ENCODE assay signal across 4 fruit fly cellular contexts in genomic region chr2L:5982334-5982987, dm6.
TF ChIP-seq lines count a peak whose summit lies in the region.

No protein-coding gene starts in this region.

TF ChIP-seq in whole organism, adult, 20 proteins besides CTCF, POLR2A, EP300 and RAD21 (continued from another document):
- TF ChIP-seq bab1 (GFP tag; optimal IDR thresholded peaks at IDR 0.05; lab: Kevin White, UChicago) (peak; percentile 40), CG1620 (GFP tag; optimal IDR thresholded peaks at IDR 0.05; lab: Kevin White, UChicago) (peak; percentile 87), CG12768 (GFP tag; optimal IDR thresholded peaks at IDR 0.05; lab: Kevin White, UChicago) (no peak)

TF ChIP-seq in whole organism, embryonic, 481 proteins besides CTCF, POLR2A, EP300 and RAD21 (continued from another document and continues in another):
- TF ChIP-seq CG14860 (GFP tag; IDR thresholded peaks at IDR 0.05; lab: Robert Waterston, UW; ENCODE audit: partially characterized antibody): no peak
- TF ChIP-seq CG12744 (GFP tag; optimal IDR thresholded peaks at IDR 0.05; lab: Kevin White, UChicago): peak; percentile 20
- peak; percentile 0 for TF ChIP-seq CG12219 (GFP tag; optimal IDR thresholded peaks at IDR 0.05; lab: Kevin White, UChicago)
- TF ChIP-seq her (GFP tag; optimal IDR thresholded peaks at IDR 0.05; lab: Kevin White, UChicago): peak; percentile 41
- TF ChIP-seq CG15514 (GFP tag; optimal IDR thresholded peaks at IDR 0.05; lab: Kevin White, UChicago): peak; percentile 14
- TF ChIP-seq ewg (GFP tag; optimal IDR thresholded peaks at IDR 0.05; lab: Kevin White, UChicago): peak; percentile 40
- TF ChIP-seq D19A (tag; optimal IDR thresholded peaks at IDR 0.05; lab: Kevin White, UChicago): no peak
- peak in 1 of 2 experiments; percentile 14 for TF ChIP-seq chif (GFP tag; optimal IDR thresholded peaks at IDR 0.05; lab: Kevin White, UChicago)
- no peak for TF ChIP-seq CG17328 (GFP tag; IDR thresholded peaks at IDR 0.05; lab: Robert Waterston, UW)
- TF ChIP-seq CG34224 (GFP tag; IDR thresholded peaks at IDR 0.05; lab: Robert Waterston, UW; ENCODE audit: partially characterized antibody): no peak
- TF ChIP-seq slou (GFP tag; optimal IDR thresholded peaks at IDR 0.05; lab: Kevin White, UChicago): no peak
- no peak for TF ChIP-seq CG4854 (GFP tag; optimal IDR thresholded peaks at IDR 0.05; lab: Kevin White, UChicago)
- TF ChIP-seq CG2116 (GFP tag; optimal IDR thresholded peaks at IDR 0.05; lab: Kevin White, UChicago): no peak
- no peak for TF ChIP-seq slp2 (GFP tag; optimal IDR thresholded peaks at IDR 0.05; lab: Kevin White, UChicago)
- TF ChIP-seq pita (GFP tag; optimal IDR thresholded peaks at IDR 0.05; lab: Kevin White, UChicago): no peak
- TF ChIP-seq CG34422 (GFP tag; IDR thresholded peaks at IDR 0.05; lab: Robert Waterston, UW): no peak
- TF ChIP-seq CG6765 (GFP tag; optimal IDR thresholded peaks at IDR 0.05; lab: Kevin White, UChicago): peak; percentile 15
- TF ChIP-seq dan (GFP tag; IDR thresholded peaks at IDR 0.05; lab: Robert Waterston, UW): no peak
- no peak for TF ChIP-seq fru (optimal IDR thresholded peaks at IDR 0.05; lab: Kevin White, UChicago)
- TF ChIP-seq crol (GFP tag; IDR thresholded peaks at IDR 0.05; lab: Robert Waterston, UW): no peak
- TF ChIP-seq pb (GFP tag; optimal IDR thresholded peaks at IDR 0.05; lab: Kevin White, UChicago): peak; percentile 61
- TF ChIP-seq CG3838 (GFP tag; optimal IDR thresholded peaks at IDR 0.05; lab: Kevin White, UChicago): no peak
- TF ChIP-seq E2f2 (GFP tag; IDR thresholded peaks at IDR 0.05; lab: Robert Waterston, UW): no peak
- TF ChIP-seq ttk (GFP tag; IDR thresholded peaks at IDR 0.05; lab: Robert Waterston, UW): no peak
- TF ChIP-seq bcd (GFP tag; optimal IDR thresholded peaks at IDR 0.05; lab: Kevin White, UChicago): no peak
- TF ChIP-seq CG13424 (tag; optimal IDR thresholded peaks at IDR 0.05; lab: Kevin White, UChicago): peak; percentile 31
- TF ChIP-seq CG4617 (GFP tag; optimal IDR thresholded peaks at IDR 0.05; lab: Kevin White, UChicago; ENCODE audit: borderline replicate concordance): no peak
- TF ChIP-seq CrebB (tag; optimal IDR thresholded peaks at IDR 0.05; lab: Kevin White, UChicago): peak; percentile 20
- no peak for TF ChIP-seq vvl (GFP tag; IDR thresholded peaks at IDR 0.05; lab: Robert Waterston, UW)
- no peak for TF ChIP-seq Bgb (GFP tag; IDR thresholded peaks at IDR 0.05; lab: Robert Waterston, UW; ENCODE audit: partially characterized antibody)
- no peak for TF ChIP-seq z (GFP tag; IDR thresholded peaks at IDR 0.05; lab: Robert Waterston, UW)
- TF ChIP-seq Sry-δ (GFP tag; optimal IDR thresholded peaks at IDR 0.05; lab: Kevin White, UChicago): peak; percentile 34
- TF ChIP-seq vfl (GFP tag; optimal IDR thresholded peaks at IDR 0.05; lab: Kevin White, UChicago): no peak
- no peak for TF ChIP-seq CG13123 (GFP tag; optimal IDR thresholded peaks at IDR 0.05; lab: Kevin White, UChicago)
- no peak for TF ChIP-seq ara (GFP tag; IDR thresholded peaks at IDR 0.05; lab: Robert Waterston, UW)
- TF ChIP-seq bowl (GFP tag; IDR thresholded peaks at IDR 0.05; lab: Robert Waterston, UW): no peak
- TF ChIP-seq gcm (GFP tag; optimal IDR thresholded peaks at IDR 0.05; lab: Kevin White, UChicago): no peak
- no peak for TF ChIP-seq CG7372 (GFP tag; IDR thresholded peaks at IDR 0.05; lab: Robert Waterston, UW)
- TF ChIP-seq eve (GFP tag; optimal IDR thresholded peaks at IDR 0.05; lab: Kevin White, UChicago): no peak
- TF ChIP-seq Dll (GFP tag; IDR thresholded peaks at IDR 0.05; lab: Robert Waterston, UW; ENCODE audit: partially characterized antibody): no peak
- no peak for TF ChIP-seq CG14667 (GFP tag; IDR thresholded peaks at IDR 0.05; lab: Robert Waterston, UW)
- TF ChIP-seq CG13894 (tag; optimal IDR thresholded peaks at IDR 0.05; lab: Kevin White, UChicago): peak; percentile 68
- TF ChIP-seq CG1647 (GFP tag; optimal IDR thresholded peaks at IDR 0.05; lab: Kevin White, UChicago): no peak
- no peak for TF ChIP-seq CG8359 (GFP tag; optimal IDR thresholded peaks at IDR 0.05; lab: Kevin White, UChicago; ENCODE audit: borderline replicate concordance)

TF ChIP-seq in whole organism, prepupa, 60 proteins besides CTCF, POLR2A, EP300 and RAD21 (continued from another document):
- peak; percentile 22 for TF ChIP-seq Smox (GFP tag; optimal IDR thresholded peaks at IDR 0.05; lab: Kevin White, UChicago)
- TF ChIP-seq CG6163 (GFP tag; IDR thresholded peaks at IDR 0.05; lab: Robert Waterston, UW): no peak
- peak; percentile 34 for TF ChIP-seq cyc (GFP tag; optimal IDR thresholded peaks at IDR 0.05; lab: Kevin White, UChicago)
- peak; percentile 23 for TF ChIP-seq CG7368 (GFP tag; optimal IDR thresholded peaks at IDR 0.05; lab: Kevin White, UChicago)
- peak; percentile 2 for TF ChIP-seq Lpt (GFP tag; optimal IDR thresholded peaks at IDR 0.05; lab: Kevin White, UChicago)
- peak; percentile 4 for TF ChIP-seq CG10669 (GFP tag; optimal IDR thresholded peaks at IDR 0.05; lab: Kevin White, UChicago)
- TF ChIP-seq Sox15 (GFP tag; optimal IDR thresholded peaks at IDR 0.05; lab: Kevin White, UChicago): no peak
- TF ChIP-seq spab (GFP tag; optimal IDR thresholded peaks at IDR 0.05; lab: Kevin White, UChicago): no peak
- TF ChIP-seq CG10631 (GFP tag; optimal IDR thresholded peaks at IDR 0.05; lab: Kevin White, UChicago): no peak
- TF ChIP-seq Hr39 (GFP tag; optimal IDR thresholded peaks at IDR 0.05; lab: Kevin White, UChicago): peak; percentile 21
- peak; percentile 29 for TF ChIP-seq Ets96B (tag; optimal IDR thresholded peaks at IDR 0.05; lab: Kevin White, UChicago)
- TF ChIP-seq CG32006 (GFP tag; optimal IDR thresholded peaks at IDR 0.05; lab: Kevin White, UChicago): peak; percentile 16
- TF ChIP-seq CG6854 (GFP tag; optimal IDR thresholded peaks at IDR 0.05; lab: Kevin White, UChicago): peak; percentile 50
- peak in 1 of 2 experiments; percentile 16 for TF ChIP-seq salr (GFP tag; optimal IDR thresholded peaks at IDR 0.05; lab: Kevin White, UChicago)
- peak; percentile 35 for TF ChIP-seq topi (GFP tag; optimal IDR thresholded peaks at IDR 0.05; lab: Kevin White, UChicago)
- TF ChIP-seq CG1621 (tag; optimal IDR thresholded peaks at IDR 0.05; lab: Kevin White, UChicago): peak; percentile 88
- no peak for TF ChIP-seq Ets21C (GFP tag; optimal IDR thresholded peaks at IDR 0.05; lab: Kevin White, UChicago)
- TF ChIP-seq eg (GFP tag; IDR thresholded peaks at IDR 0.05; lab: Robert Waterston, UW): no peak
- peak; percentile 23 for TF ChIP-seq OdsH (GFP tag; optimal IDR thresholded peaks at IDR 0.05; lab: Kevin White, UChicago)
- TF ChIP-seq CG3919 (GFP tag; optimal IDR thresholded peaks at IDR 0.05; lab: Kevin White, UChicago): peak; percentile 57
- no peak for TF ChIP-seq CG6276 (GFP tag; optimal IDR thresholded peaks at IDR 0.05; lab: Kevin White, UChicago)
- TF ChIP-seq Sox14 (GFP tag; optimal IDR thresholded peaks at IDR 0.05; lab: Kevin White, UChicago): peak; percentile 51
- TF ChIP-seq svp (GFP tag; lab: Kevin White, UChicago): peak; percentile 92
- peak; percentile 92 for TF ChIP-seq vri (GFP tag; optimal IDR thresholded peaks at IDR 0.05; lab: Kevin White, UChicago)
- TF ChIP-seq Sox102F (GFP tag; optimal IDR thresholded peaks at IDR 0.05; lab: Kevin White, UChicago): no peak
- TF ChIP-seq CG31627 (GFP tag; optimal IDR thresholded peaks at IDR 0.05; lab: Kevin White, UChicago): no peak
- peak; percentile 14 to 57 for TF ChIP-seq ss (GFP tag; optimal IDR thresholded peaks at IDR 0.05; lab: Kevin White, UChicago)
- TF ChIP-seq Hr4 (GFP tag; optimal IDR thresholded peaks at IDR 0.05; lab: Kevin White, UChicago): peak; percentile 14
- TF ChIP-seq dac (GFP tag; optimal IDR thresholded peaks at IDR 0.05; lab: Kevin White, UChicago): no peak
- TF ChIP-seq CG9139 (GFP tag; optimal IDR thresholded peaks at IDR 0.05; lab: Kevin White, UChicago): peak; percentile 28
- no peak for TF ChIP-seq CG8119 (GFP tag; IDR thresholded peaks at IDR 0.05; lab: Robert Waterston, UW)
- peak; percentile 72 for TF ChIP-seq fkh (GFP tag; optimal IDR thresholded peaks at IDR 0.05; lab: Kevin White, UChicago)

TF ChIP-seq in whole organism, wandering third instar larva, 38 proteins besides CTCF, POLR2A, EP300 and RAD21 (continued from another document):
- TF ChIP-seq lola (GFP tag; optimal IDR thresholded peaks at IDR 0.05; lab: Kevin White, UChicago): no peak
- no peak for TF ChIP-seq CG32264 (GFP tag; optimal IDR thresholded peaks at IDR 0.05; lab: Kevin White, UChicago)
- peak; percentile 78 for TF ChIP-seq Hnf4 (GFP tag; optimal IDR thresholded peaks at IDR 0.05; lab: Kevin White, UChicago)
- TF ChIP-seq woc (GFP tag; optimal IDR thresholded peaks at IDR 0.05; lab: Kevin White, UChicago): no peak
- peak; percentile 27 for TF ChIP-seq sv (GFP tag; optimal IDR thresholded peaks at IDR 0.05; lab: Kevin White, UChicago)
- peak; percentile 37 for TF ChIP-seq HLH106 (tag; optimal IDR thresholded peaks at IDR 0.05; lab: Kevin White, UChicago)
- peak; percentile 32 for TF ChIP-seq Rel (GFP tag; optimal IDR thresholded peaks at IDR 0.05; lab: Kevin White, UChicago)
- TF ChIP-seq Rel (tag; optimal IDR thresholded peaks at IDR 0.05; lab: Kevin White, UChicago): peak; percentile 75
- no peak for TF ChIP-seq GATAd (GFP tag; optimal IDR thresholded peaks at IDR 0.05; lab: Kevin White, UChicago)
- TF ChIP-seq Mio (GFP tag; optimal IDR thresholded peaks at IDR 0.05; lab: Kevin White, UChicago): no peak
- TF ChIP-seq jim (GFP tag; optimal IDR thresholded peaks at IDR 0.05; lab: Kevin White, UChicago): no peak
- no peak for TF ChIP-seq Hr78 (GFP tag; optimal IDR thresholded peaks at IDR 0.05; lab: Kevin White, UChicago)
- peak; percentile 1 for TF ChIP-seq ey (GFP tag; optimal IDR thresholded peaks at IDR 0.05; lab: Kevin White, UChicago)
